Worm (Caenorhabditis elegans) whole organism, late embryonic: ENCODE results near the gene col-185.

ENCODE experiments used
- F13H6.1 ChIP-seq: sonication (generic microtip); optimal IDR thresholded peaks from 2 replicates; lab custom pipeline; 2016; ENCODE audit warnings: missing genetic modification characterization, missing compliant biosample characterization
- ceh-18 ChIP-seq: sonication (generic microtip); optimal IDR thresholded peaks from 2 replicates; lab custom pipeline; 2016; ENCODE audit warnings: missing genetic modification characterization, missing compliant biosample characterization
- ceh-2 ChIP-seq: sonication (generic microtip); optimal IDR thresholded peaks from 2 replicates; lab custom pipeline; 2016; ENCODE audit warnings: missing genotype, missing genetic modification characterization, missing compliant biosample characterization
- elt-2 ChIP-seq: sonication (generic microtip); optimal IDR thresholded peaks from 2 replicates; lab custom pipeline; 2016; ENCODE audit warnings: missing genetic modification reagents, missing genetic modification characterization, missing compliant biosample characterization
- fax-1 ChIP-seq: sonication (generic microtip); optimal IDR thresholded peaks from 2 replicates; lab custom pipeline; 2016; ENCODE audit warnings: missing genotype, missing genetic modification characterization, missing compliant biosample characterization
- fkh-6 ChIP-seq: sonication (generic microtip); optimal IDR thresholded peaks from 2 replicates; lab custom pipeline; 2016; ENCODE audit warnings: missing genetic modification characterization, missing compliant biosample characterization
- hlh-13 ChIP-seq: fragments of 200-800 bp; sonication (Bioruptor generic); optimal IDR thresholded peaks from 2 replicates; lab custom pipeline; 2018; ENCODE audit warnings: mild to moderate bottlenecking, missing genetic modification characterization, missing compliant biosample characterization
- nhr-11 ChIP-seq: fragments of 150-350 bp; optimal IDR thresholded peaks from 2 replicates; lab custom pipeline; 2014; ENCODE audit warnings: missing biosample characterization, missing genetic modification characterization
- tbx-2 ChIP-seq: sonication (generic microtip); optimal IDR thresholded peaks from 2 replicates; lab custom pipeline; 2016; ENCODE audit warnings: missing genetic modification characterization, missing compliant biosample characterization
- ttx-3 ChIP-seq: sonication (generic microtip); optimal IDR thresholded peaks from 2 replicates; lab custom pipeline; 2016; ENCODE audit warnings: missing genetic modification reagents, missing genetic modification characterization, missing compliant biosample characterization

ce11 chrX:13542757-13543156, 31.9 kb upstream of the col-185 start:
- no peak for TF ChIP-seq ttx-3 (tag; lab: Kevin White, UChicago)
- TF ChIP-seq elt-2 (tag; lab: Kevin White, UChicago), result no peak
- no peak for TF ChIP-seq tbx-2
- no peak for TF ChIP-seq ceh-2 (tag; lab: Kevin White, UChicago)
- no peak for TF ChIP-seq fkh-6 (tag; lab: Kevin White, UChicago)
- TF ChIP-seq F13H6.1 (tag; lab: Kevin White, UChicago), result no peak
- no peak for TF ChIP-seq ceh-18
- no peak for TF ChIP-seq hlh-13 (GFP tag; lab: Kevin White, UChicago)
- TF ChIP-seq nhr-11 (tag; lab: Kevin White, UChicago), result no peak
- no peak for TF ChIP-seq fax-1
